Worm (Caenorhabditis elegans): Measurements from ENCODE around the gene tag-294.

- no peak for TF ChIP-seq ztf-11 (tag; optimal IDR thresholded peaks at IDR 0.05)
- no peak for TF ChIP-seq pha-4 (GFP tag; IDR thresholded peaks at IDR 0.05)
- no peak for TF ChIP-seq pha-4 (tag; optimal IDR thresholded peaks at IDR 0.05)
- TF ChIP-seq nhr-76 (tag; optimal IDR thresholded peaks at IDR 0.05) = no peak
- no peak for TF ChIP-seq mxl-2 (GFP tag; conservative IDR thresholded peaks at IDR 0.05)
- TF ChIP-seq lsy-2 (tag; optimal IDR thresholded peaks at IDR 0.05) = no peak
Observed at ce11 chrX:5724544-5724943, 38.6 kb downstream of the tag-294 start.

Data from whole organism, L4 larva.